Worm (Caenorhabditis elegans): ENCODE measurements around the gene R04E5.8.

- TF ChIP-seq ama-1 (optimal IDR thresholded peaks at IDR 0.05) (no peak), ceh-6 (GFP tag; optimal IDR thresholded peaks at IDR 0.05) (no peak), hlh-30 (tag; optimal IDR thresholded peaks at IDR 0.05; ENCODE audit: insufficient read depth) (no peak), rnt-1 (tag; optimal IDR thresholded peaks at IDR 0.05) (no peak), ets-4 (tag; optimal IDR thresholded peaks at IDR 0.05) (no peak), ztf-16 (tag; optimal IDR thresholded peaks at IDR 0.05) (no peak), fax-1 (tag; optimal IDR thresholded peaks at IDR 0.05) (no peak)
Measured at ce11 chrX:8796699-8797282, 9.1 kb downstream of the R04E5.8 start, which contains the start of gene R04E5.7.
